Fruit fly (Drosophila melanogaster): Measurements from ENCODE around the gene CG34181.

The CG34181 gene

dm6 chr2L:9338852-9339251 is 28.6 kb upstream of the CG34181 start:
- TF ChIP-seq Sox14 (GFP tag; optimal IDR thresholded peaks at IDR 0.05) (no peak), svp (GFP tag) (peak; percentile 70)

- TF ChIP-seq CG6276 (GFP tag; optimal IDR thresholded peaks at IDR 0.05) (no peak), svp (GFP tag) (peak; percentile 13), CG1621 (tag; optimal IDR thresholded peaks at IDR 0.05) (no peak)
Observed at dm6 chr2L:9341960-9342359, 25.5 kb upstream of the CG34181 start.

DNA sequence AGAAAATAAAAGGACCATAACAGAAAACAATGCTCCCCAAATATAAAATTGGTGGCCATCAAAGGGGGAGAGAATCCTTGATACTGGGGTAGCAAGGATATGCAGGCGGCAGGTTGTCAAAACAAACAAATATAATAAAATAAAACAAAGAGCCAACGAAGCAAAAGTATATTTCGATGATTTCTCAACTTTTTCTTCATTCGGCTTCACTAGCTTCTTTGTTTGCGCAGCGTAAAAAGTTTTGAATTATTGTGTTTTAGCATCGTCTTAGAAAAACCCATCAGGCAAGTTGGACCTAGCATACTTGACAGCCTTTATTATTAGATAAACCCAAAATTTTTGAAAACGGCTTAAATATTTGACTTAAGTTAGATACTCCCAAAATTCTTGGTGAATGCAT is 24.9 kb upstream of the CG34181 start, which contains the start of gene CG3748:
Gene CG3748 (plus strand): TSS at position 301 of the 400 bp plus-strand sequence.
- TF ChIP-seq achi (GFP tag; optimal IDR thresholded peaks at IDR 0.05): no peak
- no peak for TF ChIP-seq net (GFP tag; optimal IDR thresholded peaks at IDR 0.05)
- TF ChIP-seq Ets96B (tag; optimal IDR thresholded peaks at IDR 0.05): no peak
- TF ChIP-seq CG16779 (tag; optimal IDR thresholded peaks at IDR 0.05): no peak
- no peak for TF ChIP-seq esn (GFP tag; optimal IDR thresholded peaks at IDR 0.05)
- no peak for TF ChIP-seq Eip93F (GFP tag; optimal IDR thresholded peaks at IDR 0.05)
- no peak for TF ChIP-seq CG34406 (GFP tag; optimal IDR thresholded peaks at IDR 0.05)
- TF ChIP-seq eg (GFP tag; IDR thresholded peaks at IDR 0.05): no peak
- no peak for TF ChIP-seq Lpt (GFP tag; optimal IDR thresholded peaks at IDR 0.05)
- no peak for TF ChIP-seq Blimp-1 (GFP tag; optimal IDR thresholded peaks at IDR 0.05)
- TF ChIP-seq Hr38 (GFP tag; optimal IDR thresholded peaks at IDR 0.05): no peak
- TF ChIP-seq CG15336 (GFP tag; IDR thresholded peaks at IDR 0.05): no peak
- TF ChIP-seq pdm3 (GFP tag; optimal IDR thresholded peaks at IDR 0.05): no peak
- TF ChIP-seq CG10631 (GFP tag; optimal IDR thresholded peaks at IDR 0.05): no peak
- no peak for TF ChIP-seq dac (GFP tag; optimal IDR thresholded peaks at IDR 0.05)
- no peak for TF ChIP-seq Gug (GFP tag; IDR thresholded peaks at IDR 0.05)
- no peak for TF ChIP-seq CG4318 (GFP tag; optimal IDR thresholded peaks at IDR 0.05)
- TF ChIP-seq CG6808 (GFP tag; optimal IDR thresholded peaks at IDR 0.05): no peak

DNA sequence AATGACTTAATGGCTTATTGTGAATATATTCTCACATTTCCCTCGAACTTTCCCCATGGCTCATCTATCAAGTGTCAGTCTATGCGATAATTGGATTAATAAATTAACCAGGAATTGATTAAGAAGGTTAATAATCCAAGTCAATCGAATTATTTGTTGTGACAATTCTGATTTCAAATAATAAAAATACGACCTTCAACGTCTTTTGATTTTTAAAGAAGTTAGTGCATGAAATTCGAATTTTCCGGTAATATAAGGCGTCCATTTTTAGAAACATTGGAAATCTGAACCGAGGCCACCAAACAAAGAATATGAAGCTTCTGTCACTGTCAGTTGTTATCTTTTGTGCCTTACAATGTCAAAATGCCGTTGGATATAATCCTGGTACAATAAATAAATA is 18.2 kb upstream of the CG34181 start, which contains the start of gene CG43350:
Gene CG43350 (plus strand): TSS at position 301 of the 400 bp plus-strand sequence.
- TF ChIP-seq CG8319 (GFP tag; optimal IDR thresholded peaks at IDR 0.05): no peak
- TF ChIP-seq fd85E (GFP tag; optimal IDR thresholded peaks at IDR 0.05): no peak
- no peak for TF ChIP-seq CG9139 (GFP tag; optimal IDR thresholded peaks at IDR 0.05)
- TF ChIP-seq Hr39 (GFP tag; optimal IDR thresholded peaks at IDR 0.05): no peak
- TF ChIP-seq CG1621 (tag; optimal IDR thresholded peaks at IDR 0.05): no peak
- no peak for TF ChIP-seq CG11762 (GFP tag; optimal IDR thresholded peaks at IDR 0.05; ENCODE audit: insufficient read depth)
- no peak for TF ChIP-seq Hr38 (GFP tag; optimal IDR thresholded peaks at IDR 0.05)
- TF ChIP-seq svp (GFP tag): no peak
- no peak for TF ChIP-seq CG8119 (GFP tag; IDR thresholded peaks at IDR 0.05)
- no peak for TF ChIP-seq CG7368 (GFP tag; optimal IDR thresholded peaks at IDR 0.05)
- TF ChIP-seq Hr4 (GFP tag; optimal IDR thresholded peaks at IDR 0.05): no peak

- TF ChIP-seq svp (GFP tag): peak; percentile 20
- TF ChIP-seq Sox102F (GFP tag; optimal IDR thresholded peaks at IDR 0.05): no peak
- TF ChIP-seq Hr38 (GFP tag; optimal IDR thresholded peaks at IDR 0.05): no peak
- TF ChIP-seq Eip75B (GFP tag; optimal IDR thresholded peaks at IDR 0.05): no peak
Observed at dm6 chr2L:9350170-9350569, 17.3 kb upstream of the CG34181 start, which contains the start of gene CG13110. CG13110 (plus strand) TSS chr2L:9350470.

dm6 chr2L:9369724-9370123 is 2.3 kb downstream of the CG34181 start:
- TF ChIP-seq CG6792 (GFP tag; optimal IDR thresholded peaks at IDR 0.05) (no peak), svp (GFP tag) (no peak), OdsH (GFP tag; optimal IDR thresholded peaks at IDR 0.05) (no peak), CG8319 (GFP tag; optimal IDR thresholded peaks at IDR 0.05) (no peak), dsx (GFP tag; optimal IDR thresholded peaks at IDR 0.05; ENCODE audit: poor library complexity, severe bottlenecking) (no peak), Met (GFP tag; optimal IDR thresholded peaks at IDR 0.05) (no peak), dac (GFP tag; optimal IDR thresholded peaks at IDR 0.05) (no peak), fd85E (GFP tag; optimal IDR thresholded peaks at IDR 0.05) (no peak), CG8119 (GFP tag; IDR thresholded peaks at IDR 0.05) (no peak), Lpt (GFP tag; optimal IDR thresholded peaks at IDR 0.05) (no peak), CG11762 (GFP tag; optimal IDR thresholded peaks at IDR 0.05; ENCODE audit: insufficient read depth) (no peak), Eip75B (GFP tag; optimal IDR thresholded peaks at IDR 0.05) (no peak), Gug (GFP tag; IDR thresholded peaks at IDR 0.05) (no peak), Eip78C (GFP tag) (no peak), pdm3 (GFP tag; optimal IDR thresholded peaks at IDR 0.05) (no peak), acj6 (GFP tag; optimal IDR thresholded peaks at IDR 0.05) (no peak)
